Worm (Caenorhabditis elegans): ENCODE data around the gene upb-1.

DNA sequence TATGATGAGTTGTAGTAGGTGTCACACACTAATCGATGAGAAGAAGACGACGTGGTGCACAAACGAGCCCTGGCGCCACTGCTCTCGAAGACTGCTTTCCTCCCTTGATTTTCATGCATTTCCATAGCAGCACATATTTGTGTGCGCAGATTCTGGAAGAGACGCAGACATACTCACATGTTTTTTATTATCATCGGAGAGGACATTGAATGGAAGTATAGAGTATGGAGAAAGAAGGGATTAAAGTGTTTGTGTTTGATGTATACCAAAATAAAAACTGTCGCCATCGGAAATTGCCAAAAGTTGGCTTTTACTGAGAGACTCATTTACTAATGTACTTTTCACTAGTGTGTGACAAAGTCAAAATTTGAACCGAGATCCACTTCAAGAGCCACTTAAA lies 4.4 kb upstream of the upb-1 start, which contains the start of gene mps-1:
- no peak for TF ChIP-seq elt-1 (tag; optimal IDR thresholded peaks at IDR 0.05; ENCODE audit: borderline replicate concordance, insufficient read depth)
- no peak for TF ChIP-seq snpc-4 (tag; optimal IDR thresholded peaks at IDR 0.05)
- TF ChIP-seq mep-1 (tag; optimal IDR thresholded peaks at IDR 0.05): no peak
- no peak for TF ChIP-seq lsy-2 (tag; optimal IDR thresholded peaks at IDR 0.05)
- no peak for TF ChIP-seq elt-3 (tag; optimal IDR thresholded peaks at IDR 0.05)
- TF ChIP-seq nhr-12 (tag; optimal IDR thresholded peaks at IDR 0.05): no peak
- no peak for TF ChIP-seq lin-13 (tag; optimal IDR thresholded peaks at IDR 0.05)
- TF ChIP-seq nhr-76 (tag; optimal IDR thresholded peaks at IDR 0.05): no peak
- TF ChIP-seq ham-2 (GFP tag; optimal IDR thresholded peaks at IDR 0.05): no peak
- no peak for TF ChIP-seq nhr-237 (tag; optimal IDR thresholded peaks at IDR 0.05)
- TF ChIP-seq ces-1 (GFP tag; optimal IDR thresholded peaks at IDR 0.05): no peak
- no peak for TF ChIP-seq ceh-83 (GFP tag; optimal IDR thresholded peaks at IDR 0.05)
- TF ChIP-seq bed-3 (GFP tag; optimal IDR thresholded peaks at IDR 0.05): no peak
- no peak for TF ChIP-seq blmp-1 (tag; optimal IDR thresholded peaks at IDR 0.05)
